Fruit fly (Drosophila melanogaster) whole organism, embryonic: Measurements from ENCODE around the gene Ccz1.

Experiments used
- Abd-B ChIP-seq: fragments of 200-800 bp; sonication (Bioruptor generic); optimal IDR thresholded peaks from 2 replicates; lab custom pipeline; 2018; ENCODE audit warnings: missing biosample characterization, mild to moderate bottlenecking, missing genetic modification characterization, moderate library complexity
- Aef1 ChIP-seq: fragments of 200-800 bp; sonication (Bioruptor generic); IDR thresholded peaks from 3 replicates; pipeline ENCODE4 v1.3.6; 2022; ENCODE audit warnings: missing biosample characterization, missing genetic modification characterization
- C15 ChIP-seq: fragments of 200-800 bp; sonication (Bioruptor generic); IDR thresholded peaks from 3 replicates; pipeline ENCODE4 v1.3.6; 2022; ENCODE audit warnings: missing biosample characterization, missing genetic modification characterization
- CG1024 ChIP-seq: fragments of 200-800 bp; sonication (Bioruptor generic); IDR thresholded peaks from 2 replicates; pipeline ENCODE4 v1.3.6; 2022; ENCODE audit warnings: missing biosample characterization, missing genetic modification characterization
- CG11085 ChIP-seq: fragments of 200-800 bp; sonication (Bioruptor generic); IDR thresholded peaks from 2 replicates; pipeline ENCODE4 v1.3.6; 2022; ENCODE audit warnings: missing biosample characterization, missing genetic modification characterization
- CG12071 ChIP-seq: fragments of 200-800 bp; sonication (Bioruptor generic); optimal IDR thresholded peaks from 3 replicates; lab custom pipeline; 2018; ENCODE audit warnings: missing biosample characterization, mild to moderate bottlenecking, missing genetic modification characterization
- CG12299 ChIP-seq: fragments of 200-800 bp; sonication (Bioruptor generic); optimal IDR thresholded peaks from 2 replicates; lab custom pipeline; 2018; ENCODE audit warnings: missing biosample characterization, mild to moderate bottlenecking, missing genetic modification characterization
- CG12659 ChIP-seq: fragments of 200-800 bp; sonication (Bioruptor generic); optimal IDR thresholded peaks from 3 replicates; lab custom pipeline; 2017; ENCODE audit warnings: mild to moderate bottlenecking, missing biosample characterization, missing genetic modification reagents, missing genetic modification characterization
- CG13624 ChIP-seq: fragments of 200-800 bp; sonication (Bioruptor generic); optimal IDR thresholded peaks from 2 replicates; lab custom pipeline; 2016; ENCODE audit warnings: missing biosample characterization, missing genetic modification characterization
- CG13894 ChIP-seq: fragments of 200-800 bp; sonication (Bioruptor generic); optimal IDR thresholded peaks from 3 replicates; lab custom pipeline; 2018; ENCODE audit warnings: missing biosample characterization, mild to moderate bottlenecking, missing genetic modification characterization, moderate library complexity
- CG14965 ChIP-seq: fragments of 200-800 bp; sonication (Bioruptor generic); optimal IDR thresholded peaks from 2 replicates; lab custom pipeline; 2016; ENCODE audit warnings: missing biosample characterization, missing genetic modification characterization, borderline replicate concordance
- CG1602 ChIP-seq: fragments of 200-800 bp; sonication (Bioruptor generic); optimal IDR thresholded peaks from 3 replicates; lab custom pipeline; 2016; ENCODE audit warnings: missing biosample characterization, missing genetic modification characterization
- CG18011 ChIP-seq: fragments of 200-800 bp; sonication (Bioruptor generic); optimal IDR thresholded peaks from 2 replicates; lab custom pipeline; 2017; ENCODE audit warnings: missing biosample characterization, missing genetic modification characterization, mild to moderate bottlenecking, moderate library complexity, missing genotype
- CG18476 ChIP-seq: fragments of 200-800 bp; sonication (Bioruptor generic); optimal IDR thresholded peaks from 2 replicates; lab custom pipeline; 2016; ENCODE audit warnings: missing biosample characterization, mild to moderate bottlenecking, missing genetic modification characterization
- CG2116 ChIP-seq: fragments of 200-800 bp; sonication (Bioruptor generic); optimal IDR thresholded peaks from 3 replicates; lab custom pipeline; 2018; ENCODE audit warnings: missing biosample characterization, mild to moderate bottlenecking, missing genetic modification characterization
- CG2712 ChIP-seq: fragments of 200-800 bp; optimal IDR thresholded peaks from 3 replicates; lab custom pipeline; 2019; ENCODE audit warnings: missing biosample characterization, mild to moderate bottlenecking, missing genetic modification characterization, moderate library complexity
- CG31365 ChIP-seq: fragments of 200-800 bp; sonication (Bioruptor generic); optimal IDR thresholded peaks from 2 replicates; lab custom pipeline; 2018; ENCODE audit warnings: missing biosample characterization, mild to moderate bottlenecking, missing genetic modification characterization
- CG34224 ChIP-seq: fragments of 200-800 bp; sonication (Bioruptor generic); IDR thresholded peaks from 3 replicates; pipeline ENCODE4 v1.3.6; 2022; ENCODE audit warnings: missing biosample characterization, missing genetic modification characterization; ENCODE audit not compliant: partially characterized antibody
- CG42726 ChIP-seq: fragments of 200-800 bp; sonication (Bioruptor generic); IDR thresholded peaks from 2 replicates; pipeline ENCODE4 v1.3.6; 2022; ENCODE audit warnings: missing biosample characterization, missing genetic modification characterization; ENCODE audit not compliant: partially characterized antibody
- CG4404 ChIP-seq: fragments of 200-800 bp; sonication (Bioruptor generic); IDR thresholded peaks from 2 replicates; pipeline ENCODE4 v1.3.6; 2022; ENCODE audit warnings: missing biosample characterization, missing genetic modification characterization
- CG4617 ChIP-seq: fragments of 200-800 bp; sonication (Bioruptor generic); optimal IDR thresholded peaks from 3 replicates; lab custom pipeline; 2016; ENCODE audit warnings: missing biosample characterization, missing genetic modification characterization, borderline replicate concordance
- CG7745 ChIP-seq: fragments of 200-800 bp; sonication (Bioruptor generic); optimal IDR thresholded peaks from 2 replicates; lab custom pipeline; 2018; ENCODE audit warnings: missing biosample characterization, mild to moderate bottlenecking, missing genetic modification characterization, moderate library complexity
- CG9215 ChIP-seq: fragments of 200-800 bp; sonication (Bioruptor generic); IDR thresholded peaks from 2 replicates; pipeline ENCODE4 v1.3.6; 2022; ENCODE audit warnings: missing biosample characterization, missing genetic modification characterization
- CG9817 ChIP-seq: fragments of 200-800 bp; sonication (Bioruptor generic); optimal IDR thresholded peaks from 2 replicates; lab custom pipeline; 2018; ENCODE audit warnings: missing biosample characterization, mild to moderate bottlenecking, missing genetic modification characterization, moderate library complexity
- E2f1 ChIP-seq: fragments of 200-800 bp; sonication (Bioruptor generic); IDR thresholded peaks from 2 replicates; pipeline ENCODE4 v1.3.6; 2022; ENCODE audit warnings: missing biosample characterization, missing genetic modification characterization
- Elba2 ChIP-seq: fragments of 200-800 bp; sonication (Bioruptor generic); optimal IDR thresholded peaks from 3 replicates; lab custom pipeline; 2016; ENCODE audit warnings: missing biosample characterization, missing genetic modification characterization
- HLH54F ChIP-seq: fragments of 200-800 bp; sonication (Bioruptor generic); optimal IDR thresholded peaks from 3 replicates; lab custom pipeline; 2016; ENCODE audit warnings: missing biosample characterization, missing genetic modification characterization
- Hey ChIP-seq: fragments of 200-800 bp; sonication (Bioruptor generic); optimal IDR thresholded peaks from 3 replicates; lab custom pipeline; 2018; ENCODE audit warnings: missing biosample characterization, mild to moderate bottlenecking, missing genetic modification characterization
- Hr3 ChIP-seq: fragments of 200-800 bp; sonication (Bioruptor generic); optimal IDR thresholded peaks from 3 replicates; lab custom pipeline; 2016; ENCODE audit warnings: missing biosample characterization, missing genetic modification characterization
- Mrtf ChIP-seq: fragments of 200-800 bp; sonication (Bioruptor generic); IDR thresholded peaks from 3 replicates; pipeline ENCODE4 v1.3.6; 2022; ENCODE audit warnings: missing biosample characterization, missing genetic modification characterization
- NC2α ChIP-seq: fragments of 200-800 bp; sonication (Bioruptor generic); optimal IDR thresholded peaks from 2 replicates; lab custom pipeline; 2016; ENCODE audit warnings: missing biosample characterization, missing genetic modification characterization
- NfI ChIP-seq: fragments of 200-800 bp; sonication (Bioruptor generic); optimal IDR thresholded peaks from 3 replicates; lab custom pipeline; 2018; ENCODE audit warnings: missing biosample characterization, mild to moderate bottlenecking, missing genetic modification characterization, moderate library complexity
- Opbp ChIP-seq: fragments of 200-800 bp; sonication (Bioruptor generic); IDR thresholded peaks from 3 replicates; pipeline ENCODE4 v1.3.6; 2022; ENCODE audit warnings: missing biosample characterization, missing genetic modification characterization; ENCODE audit not compliant: partially characterized antibody
- Sox102F ChIP-seq: fragments of 200-800 bp; sonication (Bioruptor generic); optimal IDR thresholded peaks from 2 replicates; lab custom pipeline; 2018; ENCODE audit warnings: missing biosample characterization, mild to moderate bottlenecking, missing genetic modification characterization, moderate library complexity
- bigmax ChIP-seq: fragments of 200-800 bp; sonication (Bioruptor generic); optimal IDR thresholded peaks from 2 replicates; lab custom pipeline; 2018; ENCODE audit warnings: missing biosample characterization, mild to moderate bottlenecking, missing genetic modification characterization
- chm ChIP-seq: fragments of 200-800 bp; sonication (Bioruptor generic); IDR thresholded peaks from 2 replicates; pipeline ENCODE4 v1.3.6; 2022; ENCODE audit warnings: missing biosample characterization, missing genetic modification characterization
- corto ChIP-seq: fragments of 200-800 bp; sonication (Bioruptor generic); optimal IDR thresholded peaks from 2 replicates; lab custom pipeline; 2016; ENCODE audit warnings: missing biosample characterization, mild to moderate bottlenecking, missing genetic modification characterization, moderate library complexity
- ems ChIP-seq: fragments of 200-800 bp; sonication (Bioruptor generic); optimal IDR thresholded peaks from 3 replicates; lab custom pipeline; 2016; ENCODE audit warnings: missing biosample characterization, missing genetic modification characterization
- esg ChIP-seq: fragments of 200-800 bp; sonication (Bioruptor generic); conservative IDR thresholded peaks from 2 replicates; pipeline ENCODE4 v1.3.6; 2022; ENCODE audit warnings: missing biosample characterization, missing genetic modification characterization
- eve ChIP-seq, 2 experiments: fragments of >200 bp; optimal IDR thresholded peaks; 2 replicates each; lab custom pipeline; 2017; ENCODE audit warnings: missing biosample characterization in 2 of 2, missing genetic modification characterization in 2 of 2
- ewg ChIP-seq: fragments of 200-800 bp; sonication (Bioruptor generic); optimal IDR thresholded peaks from 3 replicates; lab custom pipeline; 2017; ENCODE audit warnings: mild to moderate bottlenecking, missing biosample characterization, missing genetic modification reagents, missing genetic modification characterization
- gcm2 ChIP-seq: fragments of 200-800 bp; sonication (Bioruptor generic); optimal IDR thresholded peaks from 2 replicates; lab custom pipeline; 2016; ENCODE audit warnings: missing biosample characterization, missing genetic modification characterization
- ken ChIP-seq: fragments of 200-800 bp; sonication (Bioruptor generic); IDR thresholded peaks from 3 replicates; pipeline ENCODE4 v1.3.6; 2022; ENCODE audit warnings: missing biosample characterization, missing genetic modification characterization
- lilli ChIP-seq: fragments of 200-800 bp; sonication (Bioruptor generic); optimal IDR thresholded peaks from 3 replicates; lab custom pipeline; 2016; ENCODE audit warnings: missing biosample characterization, missing genetic modification characterization
- nerfin-2 ChIP-seq: fragments of 200-800 bp; sonication (Bioruptor generic); IDR thresholded peaks from 2 replicates; pipeline ENCODE4 v1.3.6; 2022; ENCODE audit warnings: missing biosample characterization, missing genetic modification characterization; ENCODE audit not compliant: partially characterized antibody
- pho ChIP-seq: fragments of 200-800 bp; sonication (Bioruptor generic); optimal IDR thresholded peaks from 2 replicates; lab custom pipeline; 2016; ENCODE audit warnings: missing biosample characterization, missing genetic modification characterization
- sd ChIP-seq: fragments of 200-800 bp; sonication (Bioruptor generic); optimal IDR thresholded peaks from 3 replicates; lab custom pipeline; 2018; ENCODE audit warnings: missing biosample characterization, mild to moderate bottlenecking, missing genetic modification characterization, moderate library complexity
- slbo ChIP-seq: fragments of 200-800 bp; sonication (Bioruptor generic); IDR thresholded peaks from 2 replicates; pipeline ENCODE4 v1.3.6; 2022; ENCODE audit warnings: missing biosample characterization, missing genetic modification characterization
- ttk ChIP-seq: fragments of 200-800 bp; sonication (Bioruptor generic); IDR thresholded peaks from 2 replicates; pipeline ENCODE4 v2.1.2; 2022; ENCODE audit warnings: missing biosample characterization, missing genetic modification characterization
- wdn ChIP-seq: fragments of 200-800 bp; sonication (Bioruptor generic); IDR thresholded peaks from 2 replicates; pipeline ENCODE4 v1.3.6; 2022; ENCODE audit warnings: missing biosample characterization, missing genetic modification characterization
- zfh1 ChIP-seq: fragments of 200-800 bp; sonication (Bioruptor generic); IDR thresholded peaks from 3 replicates; pipeline ENCODE4 v1.3.6; 2022; ENCODE audit warnings: missing biosample characterization, missing genetic modification characterization

Gene Ccz1

dm6 chr3L:3896553-3897034 lies 2.4 kb downstream of the Ccz1 start, which contains the start of the genes Gr63a and Lamtor4 (continued):
- TF ChIP-seq CG4617 (GFP tag; lab: Kevin White, UChicago) (peak; percentile 84), sd (tag; lab: Kevin White, UChicago) (peak; percentile 21), Hey (tag; lab: Kevin White, UChicago) (no peak), Aef1 (GFP tag; lab: Robert Waterston, UW) (no peak), CG2116 (GFP tag; lab: Kevin White, UChicago) (peak; percentile 69), pho (GFP tag; lab: Kevin White, UChicago) (no peak), CG9215 (no peak), CG1602 (no peak), zfh1 (0 out of 3 replicates have a peak, but pooled peaks have one; percentile 20), Mrtf (no peak), esg (no peak), chm (GFP tag; lab: Robert Waterston, UW) (no peak), Sox102F (GFP tag; lab: Kevin White, UChicago) (no peak), CG4404 (GFP tag; lab: Robert Waterston, UW) (no peak), nerfin-2 (no peak), CG31365 (tag; lab: Kevin White, UChicago) (no peak), CG9817 (tag; lab: Kevin White, UChicago) (no peak), CG42726 (no peak; the same call in 1 of the 2 replicates), lilli (GFP tag; lab: Kevin White, UChicago) (peak; percentile 3), NC2α (GFP tag; lab: Kevin White, UChicago) (no peak), Elba2 (GFP tag; lab: Kevin White, UChicago) (no peak), CG12299 (tag; lab: Kevin White, UChicago) (no peak), ems (no peak), ken (no peak), HLH54F (GFP tag; lab: Kevin White, UChicago) (peak; percentile 33), CG12071 (GFP tag; lab: Kevin White, UChicago) (no peak), corto (GFP tag; lab: Kevin White, UChicago) (no peak), NfI (GFP tag; lab: Kevin White, UChicago) (peak; percentile 1), CG13894 (tag; lab: Kevin White, UChicago) (no peak), CG34224 (GFP tag; lab: Robert Waterston, UW) (no peak), Hr3 (no peak), bigmax (GFP tag; lab: Kevin White, UChicago) (peak; percentile 15), E2f1 (GFP tag; lab: Robert Waterston, UW) (no peak), gcm2 (GFP tag; lab: Kevin White, UChicago) (no peak), ttk (GFP tag; lab: Robert Waterston, UW) (no peak), C15 (GFP tag; lab: Robert Waterston, UW) (no peak), eve (GFP tag; optimal IDR thresholded peaks at IDR 0.05; lab: Kevin White, UChicago) (no peak), wdn (GFP tag; lab: Robert Waterston, UW) (0 out of 2 replicates have a peak, but pooled peaks have one; percentile 26), CG11085 (GFP tag; lab: Robert Waterston, UW) (no peak), CG1024 (GFP tag; lab: Robert Waterston, UW) (no peak), Abd-B (GFP tag; lab: Kevin White, UChicago) (no peak), CG13624 (GFP tag; lab: Kevin White, UChicago) (peak; percentile 57), CG18011 (GFP tag; lab: Kevin White, UChicago) (peak; percentile 4), Opbp (GFP tag; lab: Robert Waterston, UW) (peak; percentile 24; the same call in 1 of the 3 replicates), CG14965 (no peak), ewg (GFP tag; lab: Kevin White, UChicago) (no peak), CG18476 (GFP tag; lab: Kevin White, UChicago) (no peak), CG2712 (tag; lab: Kevin White, UChicago) (peak; percentile 9), CG12659 (GFP tag; lab: Kevin White, UChicago) (peak; percentile 36), slbo (peak; percentile 21; the same call in 1 of the 2 replicates), CG7745 (tag; lab: Kevin White, UChicago) (no peak)
